Worm (Caenorhabditis elegans): ENCODE measurements around the gene F13D12.8.

The F13D12.8 gene

DNA sequence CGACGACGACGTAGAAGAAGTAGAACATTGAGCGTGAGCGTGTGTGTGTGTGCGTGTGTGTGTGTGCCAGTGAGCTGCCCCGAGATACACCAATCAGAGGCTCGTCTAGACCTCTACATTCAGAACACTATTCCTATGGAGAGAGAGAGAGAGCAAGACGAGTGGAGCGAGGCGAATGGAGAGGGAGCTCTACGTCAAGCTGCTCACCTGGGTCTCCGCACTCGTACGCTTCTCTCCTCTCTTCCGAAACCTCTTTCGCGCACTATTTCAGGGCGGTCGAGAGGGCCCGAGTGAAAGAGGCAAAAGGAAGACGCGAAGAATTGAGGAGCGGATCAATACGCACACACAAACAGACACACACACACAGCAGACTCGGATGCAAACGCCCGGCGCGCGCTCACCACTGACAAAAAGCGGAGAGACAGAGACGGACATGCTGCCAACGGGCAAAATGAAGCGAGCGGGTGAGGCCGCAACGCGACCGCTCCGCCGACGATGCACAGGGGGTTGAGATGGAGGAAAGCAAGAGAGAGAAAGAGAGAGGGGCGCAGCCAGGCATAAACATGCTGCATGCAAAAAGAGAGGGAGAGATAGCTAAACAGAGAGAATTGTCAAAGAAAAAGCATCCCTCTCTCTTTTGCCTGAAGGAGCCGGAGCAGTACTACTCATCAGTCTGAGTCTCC, 17.2 kb upstream of the F13D12.8 start (continued):
- TF ChIP-seq madf-9 (GFP tag; conservative IDR thresholded peaks at IDR 0.05), result peak; percentile 73; the same call in 1 of the 2 replicates
- TF ChIP-seq D1046.2 (GFP tag; IDR thresholded peaks at IDR 0.05), result no peak
- TF ChIP-seq gei-8 (GFP tag; optimal IDR thresholded peaks at IDR 0.05), result peak; percentile 69
- no peak for TF ChIP-seq ceh-62 (tag; optimal IDR thresholded peaks at IDR 0.05)
- TF ChIP-seq nhr-76 (tag; optimal IDR thresholded peaks at IDR 0.05), result no peak
- peak in 1 of 2 experiments; percentile 76 for TF ChIP-seq daf-16 (GFP tag; optimal IDR thresholded peaks at IDR 0.05)
- TF ChIP-seq daf-16 (tag; optimal IDR thresholded peaks at IDR 0.05), result peak; percentile 58
- TF ChIP-seq T26A8.4 (GFP tag; IDR thresholded peaks at IDR 0.05), result peak; percentile 71
- peak; percentile 33 for TF ChIP-seq nhr-28 (tag; optimal IDR thresholded peaks at IDR 0.05)

- 0 out of 2 replicates have a peak, but pooled peaks have one; percentile 23 for TF ChIP-seq pha-4 (GFP tag; IDR thresholded peaks at IDR 0.05)
- TF ChIP-seq pha-4 (tag; optimal IDR thresholded peaks at IDR 0.05), result no peak
- peak; percentile 20 for TF ChIP-seq mep-1 (tag; optimal IDR thresholded peaks at IDR 0.05)
- TF ChIP-seq nhr-28 (tag; optimal IDR thresholded peaks at IDR 0.05), result no peak
- TF ChIP-seq ceh-28 (tag; optimal IDR thresholded peaks at IDR 0.05), result peak; percentile 2
- TF ChIP-seq zfp-2 (tag; optimal IDR thresholded peaks at IDR 0.05), result no peak
- no peak for TF ChIP-seq nhr-42 (GFP tag; IDR thresholded peaks at IDR 0.05)
- no peak for TF ChIP-seq pqm-1 (tag; optimal IDR thresholded peaks at IDR 0.05)
- no peak for TF ChIP-seq mxl-3 (GFP tag; optimal IDR thresholded peaks at IDR 0.05)
- no peak for TF ChIP-seq nhr-11 (tag; optimal IDR thresholded peaks at IDR 0.05)
- no peak for TF ChIP-seq ZK337.2 (GFP tag; IDR thresholded peaks at IDR 0.05)
- TF ChIP-seq lim-7 (GFP tag; IDR thresholded peaks at IDR 0.05), result no peak
- no peak for TF ChIP-seq snpc-4 (tag; optimal IDR thresholded peaks at IDR 0.05)
- TF ChIP-seq ztf-7 (tag; optimal IDR thresholded peaks at IDR 0.05), result no peak
- TF ChIP-seq dve-1 (tag; optimal IDR thresholded peaks at IDR 0.05; ENCODE audit: insufficient read depth), result peak; percentile 22
These were observed 16.1 kb upstream of the F13D12.8 start, which contains the start of the genes F44E5.17 and gpb-1 for ce11 chrII:11748494-11748893. F44E5.17 (minus strand) TSS chrII:11748594. gpb-1 (minus strand) TSS chrII:11748611.

DNA sequence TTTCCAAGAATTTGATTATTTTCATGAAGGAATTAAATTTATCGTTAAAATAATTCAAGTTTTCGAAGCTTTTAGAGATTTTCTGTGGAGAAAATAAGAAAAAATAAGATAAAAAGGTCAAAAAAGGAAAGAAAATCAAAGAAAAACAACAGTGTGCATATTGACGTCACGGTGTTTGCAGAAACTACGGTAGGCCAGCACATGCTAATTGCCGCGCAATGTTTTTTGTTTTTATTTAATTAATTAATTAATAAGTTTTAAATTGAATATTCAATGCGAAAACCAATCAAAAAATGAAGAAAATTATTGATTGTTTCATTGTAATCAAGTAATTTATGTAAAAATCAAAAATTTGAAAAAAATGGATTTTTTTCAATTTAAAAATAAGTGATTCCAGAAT, 15.5 kb upstream of the F13D12.8 start:
- TF ChIP-seq Y75B8A.6 (GFP tag; IDR thresholded peaks at IDR 0.05) (no peak), mes-2 (tag; optimal IDR thresholded peaks at IDR 0.05; ENCODE audit: poor library complexity, severe bottlenecking) (peak; percentile 15), madf-5 (GFP tag; IDR thresholded peaks at IDR 0.05) (no peak), hmg-1.1 (GFP tag; IDR thresholded peaks at IDR 0.05) (no peak), lin-38 (GFP tag; IDR thresholded peaks at IDR 0.05) (0 out of 2 replicates have a peak, but pooled peaks have one; percentile 9), Y105C5A.15 (GFP tag; IDR thresholded peaks at IDR 0.05) (no peak), T20F7.1 (GFP tag; optimal IDR thresholded peaks at IDR 0.05) (peak; percentile 35), lsy-2 (tag; optimal IDR thresholded peaks at IDR 0.05) (peak; percentile 24 to 95), nhr-41 (GFP tag; IDR thresholded peaks at IDR 0.05) (no peak)

- TF ChIP-seq rbr-2 (tag; optimal IDR thresholded peaks at IDR 0.05), result peak; percentile 85
- no peak for TF ChIP-seq unc-130 (GFP tag; optimal IDR thresholded peaks at IDR 0.05)
- TF ChIP-seq gei-8 (GFP tag; optimal IDR thresholded peaks at IDR 0.05), result peak; percentile 39
- TF ChIP-seq madf-5 (GFP tag; IDR thresholded peaks at IDR 0.05), result 0 out of 4 replicates have a peak, but pooled peaks of 1 of the 2 experiments have one; percentile 16
- TF ChIP-seq ceh-20 (GFP tag; IDR thresholded peaks at IDR 0.05), result peak; percentile 66
- TF ChIP-seq pqm-1 (tag; optimal IDR thresholded peaks at IDR 0.05), result no peak
- TF ChIP-seq arid-1 (GFP tag; conservative IDR thresholded peaks at IDR 0.05), result 0 out of 2 replicates have a peak, but pooled peaks have one; percentile 8
- TF ChIP-seq mxl-3 (GFP tag; optimal IDR thresholded peaks at IDR 0.05), result peak; percentile 21
- no peak for TF ChIP-seq dpl-1 (GFP tag; optimal IDR thresholded peaks at IDR 0.05)
- TF ChIP-seq nhr-102 (tag; optimal IDR thresholded peaks at IDR 0.05), result peak; percentile 35
- TF ChIP-seq Y105C5A.15 (GFP tag; IDR thresholded peaks at IDR 0.05), result 0 out of 2 replicates have a peak, but pooled peaks have one; percentile 30
- no peak for TF ChIP-seq nhr-42 (GFP tag; IDR thresholded peaks at IDR 0.05)
- TF ChIP-seq T20F7.1 (GFP tag; optimal IDR thresholded peaks at IDR 0.05), result peak; percentile 56
- no peak for TF ChIP-seq nhr-76 (tag; optimal IDR thresholded peaks at IDR 0.05)
- TF ChIP-seq daf-8 (GFP tag; IDR thresholded peaks at IDR 0.05), result 0 out of 2 replicates have a peak, but pooled peaks have one; percentile 72
- peak; percentile 53 for TF ChIP-seq spr-1 (tag; optimal IDR thresholded peaks at IDR 0.05)
- TF ChIP-seq mdl-1 (tag; optimal IDR thresholded peaks at IDR 0.05), result peak; percentile 5 to 73
- peak; percentile 21; the same call in 1 of the 2 replicates for TF ChIP-seq dmd-6 (GFP tag; IDR thresholded peaks at IDR 0.05)
- TF ChIP-seq jun-1 (tag; optimal IDR thresholded peaks at IDR 0.05), result no peak
- peak; percentile 82 for TF ChIP-seq mep-1 (tag; optimal IDR thresholded peaks at IDR 0.05)
- TF ChIP-seq nhr-48 (tag; optimal IDR thresholded peaks at IDR 0.05), result peak; percentile 18
These were observed 14.4 kb upstream of the F13D12.8 start for ce11 chrII:11746782-11747288.

Measured in whole organism, L4 larva.